Fruit fly (Drosophila melanogaster): ENCODE results near the gene CG10969.

CG10969 gene

DNA sequence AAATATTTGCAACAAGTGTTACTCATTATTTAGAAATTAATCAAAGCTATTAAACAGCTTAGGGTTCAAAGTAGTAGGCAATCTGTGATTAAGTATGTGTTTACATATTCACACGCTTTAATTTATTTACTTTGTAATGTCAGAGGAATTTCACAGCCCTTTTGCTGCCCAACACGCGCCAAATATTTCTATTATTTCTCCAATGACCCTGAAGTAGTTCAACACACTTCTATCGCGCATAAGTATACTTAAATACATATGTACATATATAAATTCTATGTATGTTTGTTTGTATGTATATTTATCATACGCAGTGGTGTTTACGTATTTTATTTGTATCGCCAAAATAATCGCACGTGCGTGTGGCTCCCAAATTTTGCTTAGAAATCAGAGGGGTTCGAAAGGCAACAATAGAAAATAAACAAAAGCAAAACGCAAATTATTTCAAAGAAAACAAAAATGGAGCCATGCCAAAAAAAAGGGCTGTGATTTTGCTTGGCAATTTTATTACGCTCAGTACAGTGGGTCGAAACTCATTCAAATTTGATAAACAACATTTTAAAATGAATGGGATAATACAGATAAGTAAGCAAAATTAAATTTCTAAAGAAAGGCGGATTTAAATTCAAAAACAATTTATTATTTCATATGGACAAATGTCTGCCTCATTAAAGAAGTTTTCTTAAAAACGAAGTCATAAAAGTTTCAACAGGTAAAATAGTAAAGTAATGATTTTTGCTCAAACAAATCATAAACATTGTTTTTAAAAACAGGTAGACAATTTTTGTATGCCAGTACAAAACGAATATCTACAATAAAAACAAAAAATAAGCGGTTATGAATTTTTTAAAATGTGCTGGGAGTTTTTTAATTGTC, 22.5 kb upstream of the CG10969 start (continued):
- TF ChIP-seq CG13296 (GFP tag; optimal IDR thresholded peaks at IDR 0.05) = peak; percentile 28
- no peak for TF ChIP-seq Stat92E (GFP tag; optimal IDR thresholded peaks at IDR 0.05)
- no peak for TF ChIP-seq CG10462 (GFP tag; optimal IDR thresholded peaks at IDR 0.05)
- TF ChIP-seq zfh2 (GFP tag; optimal IDR thresholded peaks at IDR 0.05) = peak; percentile 70
- peak; percentile 12 for TF ChIP-seq sug (tag; optimal IDR thresholded peaks at IDR 0.05)
- peak in 1 of 2 experiments; percentile 9 for TF ChIP-seq chif (GFP tag; optimal IDR thresholded peaks at IDR 0.05)
- TF ChIP-seq p53 (GFP tag; optimal IDR thresholded peaks at IDR 0.05) = no peak
- peak; percentile 32 for TF ChIP-seq BtbVII (GFP tag; optimal IDR thresholded peaks at IDR 0.05)
- no peak for TF ChIP-seq ash1 (GFP tag; optimal IDR thresholded peaks at IDR 0.05)
- no peak for TF ChIP-seq bsh (GFP tag; optimal IDR thresholded peaks at IDR 0.05)
- no peak for TF ChIP-seq CG10959 (GFP tag; IDR thresholded peaks at IDR 0.05)
- no peak for TF ChIP-seq ftz-f1 (GFP tag; optimal IDR thresholded peaks at IDR 0.05)
- TF ChIP-seq MTF-1 (GFP tag; optimal IDR thresholded peaks at IDR 0.05; ENCODE audit: borderline replicate concordance) = no peak
- TF ChIP-seq crc (GFP tag; optimal IDR thresholded peaks at IDR 0.05) = peak; percentile 55

DNA sequence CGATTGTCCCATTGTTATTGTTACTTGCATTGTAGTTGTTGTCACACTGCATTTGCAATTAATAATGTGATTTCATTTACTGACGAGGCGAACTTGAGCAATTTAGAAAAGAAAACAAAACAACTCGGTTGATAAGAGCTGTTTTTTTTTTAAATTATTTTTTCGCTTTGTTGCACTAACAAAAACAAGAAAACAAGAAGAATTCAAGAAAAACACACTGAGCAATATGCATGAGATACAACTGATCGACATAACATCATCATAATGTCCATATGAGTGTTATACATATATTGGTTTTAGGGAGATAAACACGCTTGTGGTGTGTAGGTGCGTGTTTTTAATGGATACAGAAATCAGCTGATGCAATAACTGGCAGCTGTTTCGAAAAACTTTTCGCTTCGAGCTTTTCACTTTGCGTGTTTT, 21.6 kb upstream of the CG10969 start:
- no peak for TF ChIP-seq az2 (GFP tag; optimal IDR thresholded peaks at IDR 0.05)
- TF ChIP-seq CG15514 (GFP tag; optimal IDR thresholded peaks at IDR 0.05) = peak; percentile 5
- TF ChIP-seq zf30C (GFP tag; optimal IDR thresholded peaks at IDR 0.05) = no peak
- peak; percentile 0 for TF ChIP-seq CG1792 (GFP tag; optimal IDR thresholded peaks at IDR 0.05)
- TF ChIP-seq sug (tag; optimal IDR thresholded peaks at IDR 0.05) = peak; percentile 28
- TF ChIP-seq Dfd (GFP tag; optimal IDR thresholded peaks at IDR 0.05) = no peak
- no peak for TF ChIP-seq Max (GFP tag; optimal IDR thresholded peaks at IDR 0.05)
- no peak for TF ChIP-seq CG8290 (GFP tag; optimal IDR thresholded peaks at IDR 0.05)
- TF ChIP-seq CG8290 (tag; optimal IDR thresholded peaks at IDR 0.05) = peak in 1 of 2 experiments; percentile 67
- no peak for TF ChIP-seq Bgb (GFP tag; IDR thresholded peaks at IDR 0.05; ENCODE audit: partially characterized antibody)
- no peak for TF ChIP-seq Rx (GFP tag; IDR thresholded peaks at IDR 0.05)
- TF ChIP-seq Lim3 (GFP tag; IDR thresholded peaks at IDR 0.05) = no peak
- no peak for TF ChIP-seq CG3065 (GFP tag; optimal IDR thresholded peaks at IDR 0.05)
- TF ChIP-seq nau (GFP tag; optimal IDR thresholded peaks at IDR 0.05) = peak; percentile 74
- no peak for TF ChIP-seq CG12155 (GFP tag; optimal IDR thresholded peaks at IDR 0.05)
- TF ChIP-seq crp (GFP tag; optimal IDR thresholded peaks at IDR 0.05) = peak in 1 of 2 experiments; percentile 47
- peak; percentile 15 for TF ChIP-seq CG17568 (GFP tag; optimal IDR thresholded peaks at IDR 0.05)
- peak; percentile 24 for TF ChIP-seq Fer1 (GFP tag; optimal IDR thresholded peaks at IDR 0.05)
- no peak for TF ChIP-seq tgo (GFP tag; IDR thresholded peaks at IDR 0.05)
- peak; percentile 6 for TF ChIP-seq Hmr (GFP tag; optimal IDR thresholded peaks at IDR 0.05)
- peak; percentile 40 for TF ChIP-seq CG34376 (GFP tag; optimal IDR thresholded peaks at IDR 0.05)
- peak; percentile 18; the same call in 1 of the 2 replicates for TF ChIP-seq CG14014 (GFP tag; IDR thresholded peaks at IDR 0.05)
- TF ChIP-seq jumu (GFP tag; optimal IDR thresholded peaks at IDR 0.05) = no peak
- TF ChIP-seq CG13894 (tag; optimal IDR thresholded peaks at IDR 0.05) = peak; percentile 52
- peak; percentile 16 for TF ChIP-seq CG6813 (GFP tag; optimal IDR thresholded peaks at IDR 0.05)
- TF ChIP-seq Atf6 (GFP tag; IDR thresholded peaks at IDR 0.05) = peak; percentile 47; the same call in 1 of the 2 replicates
- TF ChIP-seq h (optimal IDR thresholded peaks at IDR 0.05) = no peak
- TF ChIP-seq fru (optimal IDR thresholded peaks at IDR 0.05) = no peak
- TF ChIP-seq gt (GFP tag; IDR thresholded peaks at IDR 0.05) = no peak
- 0 out of 3 replicates have a peak, but pooled peaks have one; percentile 30 for TF ChIP-seq Dbx (GFP tag; IDR thresholded peaks at IDR 0.05)
- peak; percentile 28 for TF ChIP-seq CG10543 (GFP tag; optimal IDR thresholded peaks at IDR 0.05)
- peak; percentile 24 for TF ChIP-seq nom (GFP tag; optimal IDR thresholded peaks at IDR 0.05)
- peak; percentile 11 for TF ChIP-seq scrt (GFP tag; optimal IDR thresholded peaks at IDR 0.05)
- TF ChIP-seq E2f2 (GFP tag; IDR thresholded peaks at IDR 0.05) = no peak
- TF ChIP-seq lov (optimal IDR thresholded peaks at IDR 0.05) = no peak
- no peak for TF ChIP-seq lov (GFP tag; IDR thresholded peaks at IDR 0.05)
